Worm (Caenorhabditis elegans) whole organism, L1 larva: ENCODE measurements around the gene Y43F8B.29.

Experiments used
- F16B12.6 ChIP-seq: fragments of 150-350 bp; optimal IDR thresholded peaks from 2 replicates; lab custom pipeline; 2014; ENCODE audit warnings: missing biosample characterization, missing genetic modification characterization
- aha-1 ChIP-seq: fragments of 150-350 bp; optimal IDR thresholded peaks from 2 replicates; lab custom pipeline; 2014; ENCODE audit warnings: missing biosample characterization, missing genetic modification characterization
- ama-1 ChIP-seq: fragments of 150-350 bp; optimal IDR thresholded peaks from 2 replicates; lab custom pipeline; 2014
- ceh-63 ChIP-seq: fragments of 200-800 bp; sonication (Bioruptor generic); optimal IDR thresholded peaks from 2 replicates; lab custom pipeline; 2018; ENCODE audit warnings: mild to moderate bottlenecking, missing genetic modification characterization, missing compliant biosample characterization
- ceh-8 ChIP-seq: fragments of 200-800 bp; sonication (Bioruptor generic); optimal IDR thresholded peaks from 2 replicates; lab custom pipeline; 2018; ENCODE audit warnings: mild to moderate bottlenecking, missing genetic modification characterization, moderate library complexity, missing compliant biosample characterization
- dpl-1 ChIP-seq, 3 experiments: fragments of 150-350 bp in 2 of 3; sonication (generic microtip) in 1 of 3; optimal IDR thresholded peaks; 2 replicates each; lab custom pipeline; 2014 to 2017; ENCODE audit warnings: missing biosample characterization in 3 of 3, missing genetic modification characterization in 3 of 3, missing genetic modification reagents in 3 of 3
- efl-1 ChIP-seq, 4 experiments: fragments of 150-350 bp; optimal IDR thresholded peaks in 3 of 4; peaks in 1 of 4; 1 replicate in 1 of 4; 2 replicates in 3 of 4; lab custom pipeline; 2014; ENCODE audit warnings: missing biosample characterization in 2 of 4, missing genetic modification characterization in 2 of 4, missing genetic modification reagents in 2 of 4
- elt-2 ChIP-seq: sonication (generic microtip); optimal IDR thresholded peaks from 2 replicates; lab custom pipeline; 2016; ENCODE audit warnings: missing genetic modification characterization, mild to moderate bottlenecking, inconsistent platforms, missing compliant biosample characterization, missing genetic modification reagents
- elt-3 ChIP-seq, 6 experiments: fragments of 150-350 bp in 1 of 6; sonication (generic microtip); optimal IDR thresholded peaks; 2 replicates each; lab custom pipeline; 2017 to 2018; ENCODE audit warnings: missing biosample characterization in 6 of 6, missing genetic modification characterization in 6 of 6, inconsistent platforms in 1 of 6
- ets-5 ChIP-seq: fragments of 200-800 bp; sonication (Bioruptor generic); IDR thresholded peaks from 2 replicates; pipeline ENCODE4 v1.3.6; 2022; ENCODE audit warnings: missing genetic modification characterization, missing compliant biosample characterization
- fkh-10 ChIP-seq: sonication (generic microtip); optimal IDR thresholded peaks from 2 replicates; lab custom pipeline; 2017; ENCODE audit warnings: missing biosample characterization, missing genetic modification reagents, missing genetic modification characterization
- fkh-8 ChIP-seq: sonication (generic microtip); optimal IDR thresholded peaks from 2 replicates; lab custom pipeline; 2016; ENCODE audit warnings: mild to moderate bottlenecking, missing genetic modification characterization, missing compliant biosample characterization
- grh-1 ChIP-seq: fragments of 200-800 bp; sonication (Bioruptor generic); IDR thresholded peaks from 2 replicates; pipeline ENCODE4 v1.3.6; 2022; ENCODE audit warnings: missing genetic modification reagents, missing genetic modification characterization, missing compliant biosample characterization
- hpl-2 ChIP-seq: fragments of 150-350 bp; optimal IDR thresholded peaks from 2 replicates; lab custom pipeline; 2014; ENCODE audit warnings: missing biosample characterization, missing genetic modification reagents, missing genetic modification characterization
- irx-1 ChIP-seq: sonication (generic microtip); optimal IDR thresholded peaks from 2 replicates; lab custom pipeline; 2016; ENCODE audit warnings: missing genetic modification characterization, missing compliant biosample characterization
- jun-1 ChIP-seq: fragments of 150-350 bp; optimal IDR thresholded peaks from 2 replicates; lab custom pipeline; 2014; ENCODE audit warnings: missing biosample characterization, missing genetic modification reagents, missing genetic modification characterization
- lin-13 ChIP-seq: fragments of 150-350 bp; optimal IDR thresholded peaks from 2 replicates; lab custom pipeline; 2014; ENCODE audit warnings: missing biosample characterization, missing genetic modification reagents, missing genetic modification characterization
- lin-14 ChIP-seq: fragments of 200-800 bp; sonication (Bioruptor generic); optimal IDR thresholded peaks from 2 replicates; lab custom pipeline; 2018; ENCODE audit warnings: mild to moderate bottlenecking, missing genetic modification characterization, moderate library complexity, missing compliant biosample characterization
- lin-35 ChIP-seq, 2 experiments: fragments of 150-350 bp; optimal IDR thresholded peaks; 2 replicates each; lab custom pipeline; 2014; ENCODE audit warnings: missing biosample characterization in 2 of 2, missing genetic modification characterization in 2 of 2, missing genetic modification reagents in 2 of 2
- lin-39 ChIP-seq: fragments of 150-350 bp; optimal IDR thresholded peaks from 2 replicates; lab custom pipeline; 2014; ENCODE audit warnings: missing biosample characterization, missing genetic modification reagents, missing genetic modification characterization
- lir-3 ChIP-seq: sonication (generic microtip); optimal IDR thresholded peaks from 2 replicates; lab custom pipeline; 2016; ENCODE audit warnings: mild to moderate bottlenecking, missing genetic modification characterization, moderate library complexity, missing compliant biosample characterization; ENCODE audit not compliant: poor library complexity
- lsy-2 ChIP-seq, 2 experiments: fragments of 150-350 bp; optimal IDR thresholded peaks; 2 replicates each; lab custom pipeline; 2014; ENCODE audit warnings: missing biosample characterization in 2 of 2, missing genetic modification characterization in 2 of 2
- mdl-1 ChIP-seq, 2 experiments: fragments of 150-350 bp; optimal IDR thresholded peaks; 2 replicates each; lab custom pipeline; 2014 to 2017; ENCODE audit warnings: missing biosample characterization in 2 of 2, missing genetic modification characterization in 2 of 2, inconsistent platforms in 1 of 2
- mef-2 ChIP-seq: fragments of 150-350 bp; optimal IDR thresholded peaks from 2 replicates; lab custom pipeline; 2014; ENCODE audit warnings: missing biosample characterization, missing genetic modification characterization
- mep-1 ChIP-seq: fragments of 150-350 bp; optimal IDR thresholded peaks from 2 replicates; lab custom pipeline; 2014; ENCODE audit warnings: missing biosample characterization, missing genetic modification characterization
- nhr-19 ChIP-seq: fragments of 200-800 bp; sonication (Bioruptor generic); conservative IDR thresholded peaks from 2 replicates; pipeline ENCODE4 v1.3.6; 2022; ENCODE audit warnings: missing genetic modification characterization, missing compliant biosample characterization
- nhr-20 ChIP-seq: sonication (generic microtip); optimal IDR thresholded peaks from 2 replicates; lab custom pipeline; 2016; ENCODE audit warnings: mild to moderate bottlenecking, missing genetic modification characterization, missing compliant biosample characterization
- nhr-47 ChIP-seq: sonication (generic microtip); optimal IDR thresholded peaks from 2 replicates; lab custom pipeline; 2016; ENCODE audit warnings: mild to moderate bottlenecking, missing genetic modification characterization, moderate library complexity, missing compliant biosample characterization
- nhr-71 ChIP-seq: sonication (generic microtip); optimal IDR thresholded peaks from 2 replicates; lab custom pipeline; 2016; ENCODE audit warnings: mild to moderate bottlenecking, missing genetic modification characterization, moderate library complexity, missing compliant biosample characterization
- nhr-85 ChIP-seq: sonication (generic microtip); peaks from one replicate; lab custom pipeline; 2016; ENCODE audit warnings: missing genetic modification characterization, inconsistent platforms, missing compliant biosample characterization
- nhr-90 ChIP-seq: sonication (generic microtip); optimal IDR thresholded peaks from 2 replicates; lab custom pipeline; 2016; ENCODE audit warnings: mild to moderate bottlenecking, missing genetic modification characterization, missing compliant biosample characterization; ENCODE audit not compliant: poor library complexity
- pag-3 ChIP-seq: sonication (generic microtip); optimal IDR thresholded peaks from 2 replicates; lab custom pipeline; 2017; ENCODE audit warnings: missing genetic modification characterization, mild to moderate bottlenecking, missing compliant biosample characterization, antibody characterized with exemption, borderline replicate concordance; ENCODE audit not compliant: insufficient read depth
- rnt-1 ChIP-seq: sonication (generic microtip); optimal IDR thresholded peaks from 2 replicates; lab custom pipeline; 2016; ENCODE audit warnings: mild to moderate bottlenecking, missing genetic modification characterization, moderate library complexity, missing compliant biosample characterization
- snu-23 ChIP-seq: sonication (generic microtip); optimal IDR thresholded peaks from 2 replicates; lab custom pipeline; 2016; ENCODE audit warnings: missing genetic modification characterization, missing compliant biosample characterization
- sox-4 ChIP-seq: sonication (generic microtip); optimal IDR thresholded peaks from 2 replicates; lab custom pipeline; 2016; ENCODE audit warnings: missing genetic modification characterization, missing compliant biosample characterization
- tbx-2 ChIP-seq: sonication (generic microtip); optimal IDR thresholded peaks from 2 replicates; lab custom pipeline; 2016; ENCODE audit warnings: missing genetic modification characterization, missing compliant biosample characterization
- unc-130 ChIP-seq: fragments of 150-350 bp; optimal IDR thresholded peaks from 2 replicates; lab custom pipeline; 2017; ENCODE audit warnings: missing biosample characterization, missing genetic modification characterization, inconsistent platforms
- unc-30 ChIP-seq: sonication (generic microtip); optimal IDR thresholded peaks from 2 replicates; lab custom pipeline; 2017; ENCODE audit warnings: missing biosample characterization, missing genetic modification characterization
- unc-62 ChIP-seq: fragments of 150-350 bp; optimal IDR thresholded peaks from 2 replicates; lab custom pipeline; 2014; ENCODE audit warnings: missing biosample characterization, missing genetic modification reagents, missing genetic modification characterization
- unc-98 ChIP-seq: fragments of 200-800 bp; sonication (Bioruptor generic); IDR thresholded peaks from 2 replicates; pipeline ENCODE4 v1.3.6; 2022; ENCODE audit warnings: missing genetic modification characterization, missing compliant biosample characterization
- vab-15 ChIP-seq: sonication (generic microtip); optimal IDR thresholded peaks from 2 replicates; lab custom pipeline; 2017; ENCODE audit warnings: missing genotype, mild to moderate bottlenecking, missing genetic modification characterization, missing compliant biosample characterization
- xbp-1 ChIP-seq: sonication (generic microtip); optimal IDR thresholded peaks from 2 replicates; lab custom pipeline; 2016; ENCODE audit warnings: missing genetic modification characterization, missing compliant biosample characterization

Gene Y43F8B.29

DNA sequence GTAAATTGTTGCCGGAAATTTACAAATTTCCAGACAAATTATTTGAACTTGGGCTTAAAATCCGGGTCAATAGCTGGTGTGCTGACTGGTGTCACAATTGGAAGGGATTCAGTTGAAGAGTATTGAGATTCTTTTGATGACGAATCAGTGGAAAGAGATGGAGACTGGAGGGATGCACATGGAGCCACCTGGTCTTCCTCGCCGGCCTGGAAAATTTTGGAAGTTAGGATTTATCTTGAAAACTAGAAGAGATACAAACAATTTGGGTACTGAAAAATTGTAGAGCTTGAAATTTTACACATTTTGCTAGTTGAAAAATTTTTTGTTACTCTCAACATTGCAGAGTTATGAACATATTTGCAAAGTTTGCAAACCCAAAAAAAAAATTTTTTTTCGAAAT, 28.7 kb downstream of the Y43F8B.29 start:
- TF ChIP-seq grh-1 (GFP tag; lab: Robert Waterston, UW) (peak; percentile 29; the same call in 1 of the 2 replicates), sox-4 (tag; lab: Kevin White, UChicago) (no peak)

DNA sequence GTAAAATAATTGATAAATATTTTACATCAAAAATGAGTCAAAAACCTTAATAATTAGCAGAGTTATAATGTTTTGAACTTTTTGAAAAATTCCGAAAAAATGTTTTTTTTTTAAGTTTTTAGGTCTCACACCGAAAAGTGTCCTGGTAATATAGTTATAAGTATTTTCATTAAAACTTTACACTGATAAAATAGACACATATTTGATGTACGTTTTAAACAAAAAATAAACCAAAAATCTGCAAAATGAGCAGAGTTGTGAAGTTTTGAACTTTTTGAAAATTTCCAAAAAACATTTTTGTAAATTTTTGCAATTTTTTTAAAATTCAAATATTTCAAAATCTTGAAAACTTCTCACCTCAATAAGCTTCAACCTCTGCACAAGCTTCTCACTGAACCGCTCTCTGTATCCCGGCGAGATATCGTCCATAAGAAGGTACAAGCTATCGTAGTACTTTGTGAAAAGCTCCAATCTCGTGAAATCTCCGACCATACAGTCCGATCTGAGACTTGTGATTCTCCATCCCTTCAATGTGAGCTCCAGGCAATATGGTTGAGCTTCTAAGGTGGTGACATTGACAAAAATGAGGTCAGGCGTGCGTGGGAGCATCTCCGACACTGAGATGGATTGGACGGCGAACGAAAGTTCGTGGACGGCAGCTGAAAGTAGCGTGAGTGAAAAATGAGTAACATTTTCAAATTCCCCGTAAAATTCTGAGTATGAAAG, 29.4 kb downstream of the Y43F8B.29 start:
- TF ChIP-seq ama-1 (lab: Kevin White, UChicago) (peak; percentile 70), lsy-2 (tag; optimal IDR thresholded peaks at IDR 0.05; lab: Kevin White, UChicago) (peak in 1 of 2 experiments; percentile 8), fkh-8 (tag; lab: Kevin White, UChicago) (no peak), hpl-2 (no peak), efl-1 (optimal IDR thresholded peaks at IDR 0.05; lab: Kevin White, UChicago) (no peak), efl-1 (GFP tag; optimal IDR thresholded peaks at IDR 0.05 in 1 of 2; lab: Kevin White, UChicago) (peak in 1 of 2 experiments; percentile 84)

DNA sequence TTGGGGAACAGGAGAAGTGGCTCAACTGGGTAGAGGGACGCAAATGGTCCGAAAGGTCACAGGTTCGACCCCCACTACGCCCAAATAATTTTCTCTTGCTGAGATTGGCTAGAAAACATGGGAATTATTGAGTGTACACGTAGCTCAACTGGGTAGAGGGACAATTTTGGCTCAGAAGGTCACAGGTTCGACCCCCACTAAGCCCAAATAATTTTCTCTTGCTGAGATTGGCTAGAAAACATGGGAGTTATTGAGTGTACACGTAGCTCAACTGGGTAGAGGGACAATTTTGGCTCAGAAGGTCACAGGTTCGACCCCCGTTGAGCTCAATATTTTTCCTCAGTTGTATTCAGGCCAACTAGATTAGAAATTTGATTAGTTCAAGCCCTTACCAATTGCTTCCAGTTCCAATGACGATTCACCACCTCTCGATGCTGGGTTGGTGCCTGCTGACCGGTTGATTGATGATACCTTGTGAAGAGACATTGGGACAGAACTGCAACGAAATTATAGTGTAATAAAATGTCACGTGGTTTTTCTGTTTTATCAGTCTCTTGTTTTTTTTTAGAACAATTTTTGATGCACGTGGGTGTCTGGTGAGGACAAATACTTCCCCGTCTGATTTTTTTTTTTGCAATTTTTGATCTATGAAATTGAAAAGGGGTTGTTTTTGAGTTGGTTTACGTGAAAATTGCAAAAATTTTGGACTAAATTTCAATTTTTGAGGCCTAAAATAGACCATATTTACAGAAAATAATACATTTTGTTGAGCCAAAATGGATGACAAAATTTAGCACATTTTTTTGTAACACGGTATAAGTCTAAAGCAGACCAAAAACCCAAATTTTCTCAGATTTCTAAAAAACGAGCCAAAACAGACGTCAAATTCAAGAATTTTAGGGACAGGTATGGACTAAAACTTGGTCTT, 30.2 kb downstream of the Y43F8B.29 start:
- TF ChIP-seq ets-5 (GFP tag; lab: Robert Waterston, UW) (no peak), dpl-1 (GFP tag; optimal IDR thresholded peaks at IDR 0.05; lab: Kevin White, UChicago) (peak in 1 of 3 experiments; percentile 35), aha-1 (no peak), tbx-2 (peak; percentile 49), xbp-1 (tag; lab: Kevin White, UChicago) (peak; percentile 24), mep-1 (tag; lab: Kevin White, UChicago) (peak; percentile 68), pag-3 (tag; lab: Kevin White, UChicago) (peak; percentile 26), nhr-85 (tag; lab: Kevin White, UChicago) (peak; percentile 92), ceh-63 (GFP tag; lab: Kevin White, UChicago) (no peak), lin-13 (GFP tag; lab: Kevin White, UChicago) (peak; percentile 33), F16B12.6 (tag; lab: Kevin White, UChicago) (no peak), unc-62 (no peak), irx-1 (tag; lab: Kevin White, UChicago) (peak; percentile 2), nhr-19 (GFP tag; lab: Robert Waterston, UW) (peak; percentile 84), vab-15 (tag; lab: Kevin White, UChicago) (peak; percentile 83), unc-130 (no peak), unc-30 (tag; lab: Kevin White, UChicago) (no peak), jun-1 (tag; lab: Kevin White, UChicago) (peak; percentile 18), nhr-47 (tag; lab: Kevin White, UChicago) (peak; percentile 46), lin-39 (peak; percentile 83), efl-1 (optimal IDR thresholded peaks at IDR 0.05; lab: Kevin White, UChicago) (no peak), efl-1 (GFP tag; optimal IDR thresholded peaks at IDR 0.05 in 1 of 2; lab: Kevin White, UChicago) (peak in 1 of 2 experiments; percentile 69), sox-4 (tag; lab: Kevin White, UChicago) (no peak), snu-23 (peak; percentile 65), unc-98 (no peak), lin-35 (GFP tag; optimal IDR thresholded peaks at IDR 0.05; lab: Kevin White, UChicago) (peak in 1 of 2 experiments; percentile 45), nhr-90 (tag; lab: Kevin White, UChicago) (peak; percentile 54), fkh-10 (no peak), lsy-2 (tag; optimal IDR thresholded peaks at IDR 0.05; lab: Kevin White, UChicago) (peak in 1 of 2 experiments; percentile 43), elt-2 (tag; lab: Kevin White, UChicago) (peak; percentile 12), mef-2 (peak; percentile 11), nhr-71 (peak; percentile 83), nhr-20 (tag; lab: Kevin White, UChicago) (peak; percentile 80), ceh-8 (GFP tag; lab: Kevin White, UChicago) (no peak), rnt-1 (tag; lab: Kevin White, UChicago) (peak; percentile 54), elt-3 (tag; optimal IDR thresholded peaks at IDR 0.05; lab: Kevin White, UChicago) (peak in 2 of 6 experiments; percentile 7 to 8), mdl-1 (tag; optimal IDR thresholded peaks at IDR 0.05; lab: Kevin White, UChicago) (peak in 1 of 2 experiments; percentile 82), lin-14 (peak; percentile 81), fkh-8 (tag; lab: Kevin White, UChicago) (no peak), lir-3 (tag; lab: Kevin White, UChicago) (no peak)
